Worm (Caenorhabditis elegans) whole organism, L4/young adult: Measurements from ENCODE around the gene F08F8.9.

Experiments
- dao-5 ChIP-seq: sonication (generic microtip); optimal IDR thresholded peaks from 2 replicates; lab custom pipeline; 2016; ENCODE audit warnings: missing genotype, missing genetic modification characterization, moderate library complexity, missing compliant biosample characterization
- him-1 ChIP-seq: sonication (generic microtip); optimal IDR thresholded peaks from 2 replicates; lab custom pipeline; 2016; ENCODE audit warnings: missing genotype, missing genetic modification reagents, missing genetic modification characterization, missing compliant biosample characterization

DNA sequence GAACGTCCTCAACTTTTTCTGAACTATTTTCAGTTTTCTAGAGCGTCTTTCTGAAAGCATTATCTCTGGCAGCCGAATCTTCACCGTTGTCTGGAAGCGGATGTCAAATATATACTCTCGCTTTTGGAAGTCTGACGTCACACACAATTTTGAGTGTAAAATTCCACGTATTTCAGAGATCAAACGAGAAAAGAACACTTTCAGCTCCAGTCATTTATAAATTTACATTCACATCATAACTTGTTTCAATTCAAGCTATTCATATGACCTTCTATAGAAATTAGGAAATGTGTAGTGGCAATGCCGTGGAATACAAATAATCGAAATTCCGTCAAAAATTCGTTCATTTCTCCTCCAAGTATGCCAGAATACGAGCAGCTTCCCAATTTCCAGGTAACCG, 11.8 kb upstream of the F08F8.9 start, which contains the start of gene F08F8.11:
- TF ChIP-seq him-1 (no peak), dao-5 (tag; lab: Kevin White, UChicago) (no peak)
